Fruit fly (Drosophila melanogaster) whole organism, pupa: ENCODE measurements around the gene CG4593.

Experiments used
- CG10348 ChIP-seq: fragments of 200-800 bp; sonication (Bioruptor generic); IDR thresholded peaks from 2 replicates; pipeline ENCODE4 v1.3.6; 2022; ENCODE audit warnings: missing biosample characterization, missing genetic modification characterization
- CG12605 ChIP-seq: fragments of 200-800 bp; sonication (Bioruptor generic); IDR thresholded peaks from 2 replicates; pipeline ENCODE4 v1.3.6; 2022; ENCODE audit warnings: missing biosample characterization, missing genetic modification characterization
- CG13204 ChIP-seq: fragments of 200-800 bp; sonication (Bioruptor generic); optimal IDR thresholded peaks from 2 replicates; lab custom pipeline; 2018; ENCODE audit warnings: missing biosample characterization, mild to moderate bottlenecking, missing genetic modification characterization, moderate library complexity
- CG14655 ChIP-seq: fragments of 200-800 bp; sonication (Bioruptor generic); optimal IDR thresholded peaks from 3 replicates; lab custom pipeline; 2017; ENCODE audit warnings: mild to moderate bottlenecking, missing biosample characterization, missing genetic modification reagents, missing genetic modification characterization
- CG15710 ChIP-seq: fragments of 200-800 bp; sonication (Bioruptor generic); optimal IDR thresholded peaks from 2 replicates; lab custom pipeline; 2018; ENCODE audit warnings: missing biosample characterization, mild to moderate bottlenecking, missing genetic modification characterization, moderate library complexity
- CG17806 ChIP-seq: fragments of 200-800 bp; sonication (Bioruptor generic); optimal IDR thresholded peaks from 2 replicates; lab custom pipeline; 2018; ENCODE audit warnings: missing biosample characterization, mild to moderate bottlenecking, missing genetic modification characterization, moderate library complexity
- CG32121 ChIP-seq: fragments of 200-800 bp; sonication (Bioruptor generic); IDR thresholded peaks from 2 replicates; pipeline ENCODE4 v1.3.6; 2022; ENCODE audit warnings: missing biosample characterization, missing genetic modification characterization
- CG34367 ChIP-seq: fragments of 200-800 bp; sonication (Bioruptor generic); optimal IDR thresholded peaks from 2 replicates; lab custom pipeline; 2018; ENCODE audit warnings: missing biosample characterization, mild to moderate bottlenecking, missing genetic modification characterization
- CG4496 ChIP-seq: fragments of 200-800 bp; sonication (Bioruptor generic); IDR thresholded peaks from 3 replicates; pipeline ENCODE4 v1.3.6; 2022; ENCODE audit warnings: missing biosample characterization, missing genetic modification characterization
- CG8159 ChIP-seq: fragments of 200-800 bp; sonication (Bioruptor generic); optimal IDR thresholded peaks from 3 replicates; lab custom pipeline; 2018; ENCODE audit warnings: missing biosample characterization, mild to moderate bottlenecking, missing genetic modification characterization, moderate library complexity
- CG8301 ChIP-seq: fragments of 200-800 bp; sonication (Bioruptor generic); optimal IDR thresholded peaks from 2 replicates; lab custom pipeline; 2018; ENCODE audit warnings: missing biosample characterization, mild to moderate bottlenecking, missing genetic modification characterization
- CG9948 ChIP-seq: fragments of 200-800 bp; sonication (Bioruptor generic); optimal IDR thresholded peaks from 2 replicates; lab custom pipeline; 2018; ENCODE audit warnings: missing biosample characterization, mild to moderate bottlenecking, missing genetic modification characterization, moderate library complexity
- D1 ChIP-seq: fragments of 200-800 bp; sonication (Bioruptor generic); optimal IDR thresholded peaks from 2 replicates; lab custom pipeline; 2018; ENCODE audit warnings: missing biosample characterization, mild to moderate bottlenecking, missing genetic modification characterization, moderate library complexity
- EcR ChIP-seq: fragments of 200-800 bp; sonication (Bioruptor generic); optimal IDR thresholded peaks from 3 replicates; lab custom pipeline; 2019; ENCODE audit warnings: missing biosample characterization, missing genetic modification characterization, mild to moderate bottlenecking, moderate library complexity, missing genetic modification reagents
- Ets98B ChIP-seq: fragments of 200-800 bp; sonication (Bioruptor generic); IDR thresholded peaks from 2 replicates; pipeline ENCODE4 v1.3.6; 2022; ENCODE audit warnings: missing biosample characterization, missing genetic modification characterization
- Pif1A ChIP-seq: fragments of 200-800 bp; sonication (Bioruptor generic); optimal IDR thresholded peaks from 3 replicates; lab custom pipeline; 2016; ENCODE audit warnings: missing biosample characterization, missing genetic modification characterization
- Pif1B ChIP-seq: fragments of 200-800 bp; sonication (Bioruptor generic); optimal IDR thresholded peaks from 3 replicates; lab custom pipeline; 2016; ENCODE audit warnings: missing biosample characterization, missing genetic modification characterization
- Snoo ChIP-seq: fragments of 200-800 bp; sonication (Bioruptor generic); optimal IDR thresholded peaks from 3 replicates; lab custom pipeline; 2017; ENCODE audit warnings: missing biosample characterization, mild to moderate bottlenecking, missing genetic modification characterization, inconsistent platforms
- fd96Ca ChIP-seq: fragments of 200-800 bp; sonication (Bioruptor generic); IDR thresholded peaks from 3 replicates; pipeline ENCODE4 v1.3.6; 2022; ENCODE audit warnings: missing biosample characterization, missing genetic modification characterization
- gl ChIP-seq: fragments of 200-800 bp; sonication (Bioruptor generic); optimal IDR thresholded peaks from 2 replicates; lab custom pipeline; 2018; ENCODE audit warnings: missing biosample characterization, mild to moderate bottlenecking, missing genetic modification characterization
- rn ChIP-seq: fragments of 200-800 bp; sonication (Bioruptor generic); IDR thresholded peaks from 2 replicates; pipeline ENCODE4 v1.3.6; 2022; ENCODE audit warnings: missing biosample characterization, missing genetic modification characterization

Gene CG4593

dm6 chrX:7013320-7014214 is at the start of gene CG4593, which contains the start of gene CG3032:
CG4593 (plus strand) TSS chrX:7013887.
CG3032 (minus strand) TSS chrX:7013881.
- TF ChIP-seq gl (peak; percentile 31), CG8159 (tag; lab: Kevin White, UChicago) (peak; percentile 97), Pif1B (GFP tag; lab: Kevin White, UChicago) (peak; percentile 75), EcR (GFP tag; lab: Kevin White, UChicago) (no peak), Pif1A (GFP tag; lab: Kevin White, UChicago) (peak; percentile 85), CG8301 (tag; lab: Kevin White, UChicago) (peak; percentile 91), CG4496 (GFP tag; lab: Robert Waterston, UW) (peak; percentile 98), CG9948 (tag; lab: Kevin White, UChicago) (peak; percentile 82), CG17806 (tag; lab: Kevin White, UChicago) (peak; percentile 87), Ets98B (GFP tag; lab: Robert Waterston, UW) (peak; percentile 98), CG13204 (peak; percentile 15), fd96Ca (GFP tag; lab: Robert Waterston, UW) (peak; percentile 91), rn (peak; percentile 93), CG15710 (tag; lab: Kevin White, UChicago) (peak; percentile 84), CG12605 (GFP tag; lab: Robert Waterston, UW) (peak; percentile 97), CG14655 (GFP tag; lab: Kevin White, UChicago) (peak; percentile 90), D1 (no peak), CG34367 (tag; lab: Kevin White, UChicago) (peak; percentile 87), Snoo (tag; lab: Kevin White, UChicago) (peak; percentile 79), CG10348 (GFP tag; lab: Robert Waterston, UW) (peak; percentile 92), CG32121 (GFP tag; lab: Robert Waterston, UW) (peak; percentile 96)

- TF ChIP-seq CG8159 (tag; lab: Kevin White, UChicago) (no peak), CG32121 (GFP tag; lab: Robert Waterston, UW) (no peak), CG9948 (tag; lab: Kevin White, UChicago) (no peak), CG10348 (GFP tag; lab: Robert Waterston, UW) (no peak), fd96Ca (GFP tag; lab: Robert Waterston, UW) (no peak), CG15710 (tag; lab: Kevin White, UChicago) (no peak), Snoo (tag; lab: Kevin White, UChicago) (no peak)
- TF ChIP-seq, all 21 proteins: peak for 0
These were observed 45.1 kb upstream of the CG4593 start, which contains the start of gene Setd3 for dm6 chrX:6968564-6968963. Setd3 (minus strand) TSS chrX:6968750.

- TF ChIP-seq Pif1A (GFP tag; lab: Kevin White, UChicago) (peak; percentile 99), Snoo (tag; lab: Kevin White, UChicago) (peak; percentile 95), CG8301 (tag; lab: Kevin White, UChicago) (peak; percentile 99), fd96Ca (GFP tag; lab: Robert Waterston, UW) (peak; percentile 99), CG12605 (GFP tag; lab: Robert Waterston, UW) (peak; percentile 100), gl (peak; percentile 98), CG13204 (peak; percentile 95), CG10348 (GFP tag; lab: Robert Waterston, UW) (peak; percentile 75), Ets98B (GFP tag; lab: Robert Waterston, UW) (peak; percentile 99), D1 (peak; percentile 97), CG8159 (tag; lab: Kevin White, UChicago) (peak; percentile 100), CG9948 (tag; lab: Kevin White, UChicago) (peak; percentile 95), CG14655 (GFP tag; lab: Kevin White, UChicago) (peak; percentile 98), Pif1B (GFP tag; lab: Kevin White, UChicago) (peak; percentile 100), EcR (GFP tag; lab: Kevin White, UChicago) (peak; percentile 99), CG4496 (GFP tag; lab: Robert Waterston, UW) (peak; percentile 99), rn (peak; percentile 91), CG17806 (tag; lab: Kevin White, UChicago) (peak; percentile 99), CG15710 (tag; lab: Kevin White, UChicago) (peak; percentile 95), CG34367 (tag; lab: Kevin White, UChicago) (peak; percentile 98), CG32121 (GFP tag; lab: Robert Waterston, UW) (peak; percentile 99)
These were observed 44.1 kb upstream of the CG4593 start, which contains the start of gene CG4586 for dm6 chrX:6969364-6970137. CG4586 (plus strand) TSS chrX:6969918.

- peak; percentile 34 for TF ChIP-seq CG17806 (tag; lab: Kevin White, UChicago)
- peak; percentile 9 for TF ChIP-seq CG9948 (tag; lab: Kevin White, UChicago)
- TF ChIP-seq CG13204, result no peak
- TF ChIP-seq gl, result no peak
- no peak for TF ChIP-seq CG32121 (GFP tag; lab: Robert Waterston, UW)
- peak; percentile 54 for TF ChIP-seq CG4496 (GFP tag; lab: Robert Waterston, UW)
- peak; percentile 18 for TF ChIP-seq CG8159 (tag; lab: Kevin White, UChicago)
- TF ChIP-seq Snoo (tag; lab: Kevin White, UChicago), result no peak
- TF ChIP-seq CG15710 (tag; lab: Kevin White, UChicago), result peak; percentile 8
- no peak for TF ChIP-seq fd96Ca (GFP tag; lab: Robert Waterston, UW)
- TF ChIP-seq Ets98B (GFP tag; lab: Robert Waterston, UW), result 0 out of 2 replicates have a peak, but pooled peaks have one; percentile 28
- peak; percentile 63 for TF ChIP-seq D1
- TF ChIP-seq CG14655 (GFP tag; lab: Kevin White, UChicago), result peak; percentile 12
These were observed 40.3 kb upstream of the CG4593 start, which contains the start of gene CG3040 for dm6 chrX:6973340-6973739. CG3040 (minus strand) TSS chrX:6973393.
